Fruit fly (Drosophila melanogaster) whole organism, embryonic: Measurements from ENCODE around the gene kat-60L1.
A peak's percentile ranks its signal among the peaks of the same experiment; 100 is the strongest.

Source experiments
- Aef1 ChIP-seq: fragments of 200-800 bp; sonication (Bioruptor generic); IDR thresholded peaks from 3 replicates; pipeline ENCODE4 v1.3.6; 2022; ENCODE audit warnings: missing biosample characterization, missing genetic modification characterization
- Antp ChIP-seq: fragments of 200-800 bp; sonication (Bioruptor generic); optimal IDR thresholded peaks from 3 replicates; lab custom pipeline; 2016; ENCODE audit warnings: missing biosample characterization, missing genetic modification characterization
- BEAF-32 ChIP-seq: fragments of 200-800 bp; sonication (Bioruptor generic); optimal IDR thresholded peaks from 3 replicates; lab custom pipeline; 2017; ENCODE audit warnings: missing biosample characterization, missing genetic modification characterization, mild to moderate bottlenecking, moderate library complexity, missing genetic modification reagents
- CG10565 ChIP-seq: fragments of 200-800 bp; sonication (Bioruptor generic); optimal IDR thresholded peaks from 3 replicates; lab custom pipeline; 2016; ENCODE audit warnings: missing biosample characterization, mild to moderate bottlenecking, missing genetic modification characterization
- CG11085 ChIP-seq: fragments of 200-800 bp; sonication (Bioruptor generic); IDR thresholded peaks from 2 replicates; pipeline ENCODE4 v1.3.6; 2022; ENCODE audit warnings: missing biosample characterization, missing genetic modification characterization
- CG11560 ChIP-seq: fragments of 200-800 bp; sonication (Bioruptor generic); IDR thresholded peaks from 3 replicates; pipeline ENCODE4 v1.3.6; 2022; ENCODE audit warnings: missing biosample characterization, missing genetic modification characterization
- CG12071 ChIP-seq: fragments of 200-800 bp; sonication (Bioruptor generic); optimal IDR thresholded peaks from 3 replicates; lab custom pipeline; 2018; ENCODE audit warnings: missing biosample characterization, mild to moderate bottlenecking, missing genetic modification characterization
- CG1792 ChIP-seq: fragments of 200-800 bp; sonication (Bioruptor generic); optimal IDR thresholded peaks from 2 replicates; lab custom pipeline; 2016; ENCODE audit warnings: missing biosample characterization, missing genetic modification characterization
- CG18599 ChIP-seq: fragments of 200-800 bp; sonication (Bioruptor generic); optimal IDR thresholded peaks from 3 replicates; lab custom pipeline; 2017; ENCODE audit warnings: missing biosample characterization, missing genetic modification characterization, mild to moderate bottlenecking, moderate library complexity, missing genetic modification reagents
- CG2678 ChIP-seq: fragments of 200-800 bp; sonication (Bioruptor generic); optimal IDR thresholded peaks from 3 replicates; lab custom pipeline; 2019; ENCODE audit warnings: missing biosample characterization, mild to moderate bottlenecking, missing genetic modification characterization, moderate library complexity
- CG2875 ChIP-seq: fragments of 200-800 bp; sonication (Bioruptor generic); optimal IDR thresholded peaks from 2 replicates; lab custom pipeline; 2017; ENCODE audit warnings: missing biosample characterization, mild to moderate bottlenecking, missing genetic modification characterization, missing genetic modification reagents
- CG3281 ChIP-seq: fragments of 200-800 bp; sonication (Bioruptor generic); optimal IDR thresholded peaks from 3 replicates; lab custom pipeline; 2017; ENCODE audit warnings: missing biosample characterization, mild to moderate bottlenecking, missing genetic modification characterization
- CG34224 ChIP-seq: fragments of 200-800 bp; sonication (Bioruptor generic); IDR thresholded peaks from 3 replicates; pipeline ENCODE4 v1.3.6; 2022; ENCODE audit warnings: missing biosample characterization, missing genetic modification characterization; ENCODE audit not compliant: partially characterized antibody
- CG34422 ChIP-seq: fragments of 200-800 bp; sonication (Bioruptor generic); IDR thresholded peaks from 3 replicates; pipeline ENCODE4 v1.3.6; 2022; ENCODE audit warnings: missing biosample characterization, missing genetic modification characterization
- CG3838 ChIP-seq: fragments of 200-800 bp; sonication (Bioruptor generic); optimal IDR thresholded peaks from 3 replicates; lab custom pipeline; 2016; ENCODE audit warnings: missing biosample characterization, missing genetic modification characterization
- CG5245 ChIP-seq: fragments of 200-800 bp; sonication (Bioruptor generic); optimal IDR thresholded peaks from 3 replicates; lab custom pipeline; 2016; ENCODE audit warnings: missing biosample characterization, missing genetic modification characterization
- CG6272 ChIP-seq: fragments of 200-800 bp; sonication (Bioruptor generic); IDR thresholded peaks from 2 replicates; pipeline ENCODE4 v1.3.6; 2022; ENCODE audit warnings: missing biosample characterization, missing genetic modification characterization
- CG6791 ChIP-seq: fragments of 200-800 bp; sonication (Bioruptor generic); IDR thresholded peaks from 3 replicates; pipeline ENCODE4 v1.3.6; 2022; ENCODE audit warnings: missing biosample characterization, missing genetic modification characterization; ENCODE audit not compliant: partially characterized antibody
- CG7556 ChIP-seq: fragments of 200-800 bp; sonication (Bioruptor generic); optimal IDR thresholded peaks from 2 replicates; lab custom pipeline; 2017; ENCODE audit warnings: missing biosample characterization, mild to moderate bottlenecking, missing genetic modification characterization
- CG7839 ChIP-seq: fragments of 200-800 bp; sonication (Bioruptor generic); optimal IDR thresholded peaks from 3 replicates; lab custom pipeline; 2018; ENCODE audit warnings: missing biosample characterization, mild to moderate bottlenecking, missing genetic modification characterization, moderate library complexity
- CG7987 ChIP-seq: fragments of 200-800 bp; sonication (Bioruptor generic); optimal IDR thresholded peaks from 2 replicates; lab custom pipeline; 2018; ENCODE audit warnings: missing biosample characterization, mild to moderate bottlenecking, missing genetic modification characterization, moderate library complexity
- CG8290 ChIP-seq, 3 experiments: fragments of 200-800 bp; sonication (Bioruptor generic); optimal IDR thresholded peaks; 2 replicates each; lab custom pipeline; 2016 to 2019; ENCODE audit warnings: missing biosample characterization in 3 of 3, missing genetic modification characterization in 3 of 3, mild to moderate bottlenecking in 2 of 3, moderate library complexity in 1 of 3
- CG8478 ChIP-seq: fragments of >200 bp; optimal IDR thresholded peaks from 2 replicates; lab custom pipeline; 2018
- CG9727 ChIP-seq: fragments of 200-800 bp; sonication (Bioruptor generic); optimal IDR thresholded peaks from 3 replicates; lab custom pipeline; 2017; ENCODE audit warnings: missing biosample characterization, mild to moderate bottlenecking, missing genetic modification characterization
- CkIIα-i1 ChIP-seq: fragments of 200-800 bp; sonication (Bioruptor generic); IDR thresholded peaks from 2 replicates; pipeline ENCODE4 v1.3.6; 2022; ENCODE audit warnings: missing biosample characterization, missing genetic modification characterization
- CrebB ChIP-seq: fragments of 200-800 bp; sonication (Bioruptor generic); optimal IDR thresholded peaks from 3 replicates; lab custom pipeline; 2018; ENCODE audit warnings: missing biosample characterization, mild to moderate bottlenecking, missing genetic modification characterization
- Fer3 ChIP-seq: fragments of 200-800 bp; sonication (Bioruptor generic); optimal IDR thresholded peaks from 2 replicates; lab custom pipeline; 2018; ENCODE audit warnings: missing biosample characterization, mild to moderate bottlenecking, missing genetic modification characterization, moderate library complexity
- HLH3B ChIP-seq: fragments of 200-800 bp; sonication (Bioruptor generic); IDR thresholded peaks from 2 replicates; pipeline ENCODE4 v1.3.6; 2022; ENCODE audit warnings: missing biosample characterization, missing genetic modification characterization
- Lhr ChIP-seq: fragments of 200-800 bp; sonication (Bioruptor generic); optimal IDR thresholded peaks from 3 replicates; lab custom pipeline; 2017; ENCODE audit warnings: mild to moderate bottlenecking, missing biosample characterization, missing genetic modification reagents, missing genetic modification characterization
- Poxn ChIP-seq: fragments of 200-800 bp; sonication (Bioruptor generic); IDR thresholded peaks from 2 replicates; pipeline ENCODE4 v1.3.6; 2022; ENCODE audit warnings: missing biosample characterization, missing genetic modification characterization
- Xrp1 ChIP-seq: fragments of 200-800 bp; sonication (Bioruptor generic); IDR thresholded peaks from 2 replicates; pipeline ENCODE4 v1.3.6; 2022; ENCODE audit warnings: missing biosample characterization, missing genetic modification characterization
- YL-1 ChIP-seq: fragments of 200-800 bp; sonication (Bioruptor generic); optimal IDR thresholded peaks from 3 replicates; lab custom pipeline; 2017; ENCODE audit warnings: missing biosample characterization, mild to moderate bottlenecking, missing genetic modification characterization
- ash1 ChIP-seq: fragments of 200-800 bp; sonication (Bioruptor generic); optimal IDR thresholded peaks from 2 replicates; lab custom pipeline; 2018; ENCODE audit warnings: missing biosample characterization, mild to moderate bottlenecking, missing genetic modification characterization
- corto ChIP-seq: fragments of 200-800 bp; sonication (Bioruptor generic); optimal IDR thresholded peaks from 2 replicates; lab custom pipeline; 2016; ENCODE audit warnings: missing biosample characterization, mild to moderate bottlenecking, missing genetic modification characterization, moderate library complexity
- dimm ChIP-seq: fragments of 200-800 bp; sonication (Bioruptor generic); IDR thresholded peaks from 2 replicates; pipeline ENCODE4 v1.3.6; 2022; ENCODE audit warnings: missing biosample characterization, missing genetic modification characterization
- dm ChIP-seq: fragments of 200-800 bp; sonication (Bioruptor generic); optimal IDR thresholded peaks from 3 replicates; lab custom pipeline; 2016; ENCODE audit warnings: missing biosample characterization, missing genetic modification characterization
- gcm2 ChIP-seq: fragments of 200-800 bp; sonication (Bioruptor generic); optimal IDR thresholded peaks from 2 replicates; lab custom pipeline; 2016; ENCODE audit warnings: missing biosample characterization, missing genetic modification characterization
- oc ChIP-seq: fragments of 200-800 bp; sonication (Bioruptor generic); optimal IDR thresholded peaks from 2 replicates; lab custom pipeline; 2018; ENCODE audit warnings: missing biosample characterization, mild to moderate bottlenecking, missing genetic modification characterization, moderate library complexity
- pb ChIP-seq: fragments of 200-800 bp; sonication (Bioruptor generic); optimal IDR thresholded peaks from 3 replicates; lab custom pipeline; 2016; ENCODE audit warnings: missing biosample characterization, missing genetic modification characterization
- pros ChIP-seq: fragments of 200-800 bp; sonication (Bioruptor generic); optimal IDR thresholded peaks from 3 replicates; lab custom pipeline; 2019; ENCODE audit warnings: missing biosample characterization, mild to moderate bottlenecking, missing genetic modification characterization, moderate library complexity
- seq ChIP-seq: fragments of 200-800 bp; sonication (Bioruptor generic); IDR thresholded peaks from 2 replicates; pipeline ENCODE4 v1.3.6; 2022; ENCODE audit warnings: missing biosample characterization, missing genetic modification characterization
- sim ChIP-seq: fragments of 200-800 bp; sonication (Bioruptor generic); IDR thresholded peaks from 2 replicates; pipeline ENCODE4 v1.3.6; 2022; ENCODE audit warnings: missing biosample characterization, missing genetic modification characterization
- sima ChIP-seq: fragments of 200-800 bp; sonication (Bioruptor generic); optimal IDR thresholded peaks from 2 replicates; lab custom pipeline; 2016; ENCODE audit warnings: missing biosample characterization, missing genetic modification characterization
- slbo ChIP-seq: fragments of 200-800 bp; sonication (Bioruptor generic); IDR thresholded peaks from 2 replicates; pipeline ENCODE4 v1.3.6; 2022; ENCODE audit warnings: missing biosample characterization, missing genetic modification characterization
- sqz ChIP-seq: fragments of 200-800 bp; sonication (Bioruptor generic); optimal IDR thresholded peaks from 3 replicates; lab custom pipeline; 2018; ENCODE audit warnings: missing biosample characterization, mild to moderate bottlenecking, missing genetic modification characterization
- tx ChIP-seq: fragments of 200-800 bp; sonication (Bioruptor generic); optimal IDR thresholded peaks from 2 replicates; lab custom pipeline; 2016; ENCODE audit warnings: missing biosample characterization, missing genetic modification characterization
- zen ChIP-seq: fragments of 200-800 bp; sonication (Bioruptor generic); optimal IDR thresholded peaks from 3 replicates; lab custom pipeline; 2018; ENCODE audit warnings: missing biosample characterization, mild to moderate bottlenecking, missing genetic modification characterization, moderate library complexity
- zf30C ChIP-seq: fragments of 200-800 bp; sonication (Bioruptor generic); optimal IDR thresholded peaks from 3 replicates; lab custom pipeline; 2018; ENCODE audit warnings: missing biosample characterization, mild to moderate bottlenecking, missing genetic modification characterization

Gene kat-60L1

DNA sequence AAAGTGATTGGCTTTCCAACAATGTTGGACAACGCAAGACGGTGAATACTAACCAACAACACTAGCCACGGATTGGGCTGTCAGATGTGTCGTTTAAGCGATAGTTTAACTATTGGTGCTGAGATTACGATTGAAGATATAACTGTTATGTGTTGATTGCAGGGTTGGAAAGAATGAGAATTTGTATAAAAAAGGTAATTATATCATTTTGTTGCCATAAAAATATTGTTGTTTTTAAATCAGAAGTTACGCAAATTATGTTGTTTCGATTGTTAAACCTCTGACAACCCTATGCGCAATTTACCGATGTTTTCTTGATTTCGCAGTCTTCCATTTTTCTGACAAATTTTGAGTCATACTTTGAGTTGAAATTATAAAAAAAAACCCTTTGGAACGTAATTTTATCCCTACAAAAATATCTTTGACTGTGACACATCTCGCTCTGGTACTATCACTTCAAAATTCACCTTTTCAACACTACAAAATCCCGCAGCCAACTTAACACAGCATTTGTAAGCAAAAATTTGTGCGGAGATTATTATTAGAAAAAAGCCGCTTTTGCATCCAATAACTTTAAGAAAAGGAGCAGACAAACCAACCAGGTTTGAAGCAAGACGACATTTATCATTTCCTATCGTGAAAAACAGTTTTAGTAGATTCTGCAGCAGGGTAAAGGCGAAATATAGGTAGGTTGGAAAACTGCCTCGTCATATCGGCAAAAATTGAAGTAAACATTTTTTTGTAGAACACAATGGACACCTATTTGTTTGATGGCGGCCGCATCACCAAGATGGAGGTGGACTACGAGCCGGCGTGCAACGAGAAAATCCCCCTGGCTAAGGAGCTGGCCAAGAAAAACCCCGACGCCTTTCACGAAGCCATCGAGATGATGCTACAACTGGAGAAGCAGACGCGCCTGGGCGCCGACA lies 7.7 kb downstream of the kat-60L1 start, which contains the start of the genes Hat1 and Rpn5 (continued):
- TF ChIP-seq CkIIα-i1 (GFP tag; lab: Robert Waterston, UW) (no peak), CG18599 (peak; percentile 82), CG8290 (GFP tag; optimal IDR thresholded peaks at IDR 0.05; lab: Kevin White, UChicago) (peak; percentile 87), CG8290 (tag; optimal IDR thresholded peaks at IDR 0.05; lab: Kevin White, UChicago) (peak; percentile 79 to 85), CG11560 (tag; lab: Robert Waterston, UW) (peak; percentile 53; the same call in 1 of the 3 replicates), ash1 (GFP tag; lab: Kevin White, UChicago) (no peak), CG10565 (GFP tag; lab: Kevin White, UChicago) (peak; percentile 17), BEAF-32 (GFP tag; lab: Kevin White, UChicago) (peak; percentile 90), corto (GFP tag; lab: Kevin White, UChicago) (peak; percentile 71), CG7987 (GFP tag; lab: Kevin White, UChicago) (peak; percentile 8), gcm2 (peak; percentile 55), CG3281 (GFP tag; lab: Kevin White, UChicago) (peak; percentile 80), zf30C (GFP tag; lab: Kevin White, UChicago) (no peak), CG5245 (GFP tag; lab: Kevin White, UChicago) (peak; percentile 82), CG7839 (tag; lab: Kevin White, UChicago) (peak; percentile 69), CG34224 (peak; percentile 76), sim (no peak), Aef1 (GFP tag; lab: Robert Waterston, UW) (peak; percentile 76), CG7556 (peak; percentile 85), CG11085 (peak; percentile 46; the same call in 1 of the 2 replicates), seq (peak; percentile 44; the same call in 1 of the 2 replicates), CG2875 (GFP tag; lab: Kevin White, UChicago) (peak; percentile 35), CG8478 (no peak), CG12071 (GFP tag; lab: Kevin White, UChicago) (no peak), tx (GFP tag; lab: Kevin White, UChicago) (peak; percentile 93), CG3838 (GFP tag; lab: Kevin White, UChicago) (peak; percentile 59), zen (tag; lab: Kevin White, UChicago) (peak; percentile 83), Lhr (GFP tag; lab: Kevin White, UChicago) (peak; percentile 72), Poxn (GFP tag; lab: Robert Waterston, UW) (0 out of 2 replicates have a peak, but pooled peaks have one; percentile 31), slbo (GFP tag; lab: Robert Waterston, UW) (peak; percentile 78), CG9727 (GFP tag; lab: Kevin White, UChicago) (peak; percentile 87), pros (GFP tag; lab: Kevin White, UChicago) (no peak), Xrp1 (peak; percentile 70; the same call in 1 of the 2 replicates), CG34422 (peak; percentile 36; the same call in 2 of the 3 replicates), CG6272 (GFP tag; lab: Robert Waterston, UW) (peak; percentile 49), sqz (GFP tag; lab: Kevin White, UChicago) (no peak), HLH3B (peak; percentile 6; the same call in 1 of the 2 replicates), oc (tag; lab: Kevin White, UChicago) (peak; percentile 0), dm (GFP tag; lab: Kevin White, UChicago) (peak; percentile 82), Antp (peak; percentile 91), CG1792 (GFP tag; lab: Kevin White, UChicago) (peak; percentile 75), CG2678 (tag; lab: Kevin White, UChicago) (peak; percentile 80), CG6791 (peak; percentile 64; the same call in 1 of the 3 replicates), pb (GFP tag; lab: Kevin White, UChicago) (peak; percentile 78), CrebB (tag; lab: Kevin White, UChicago) (peak; percentile 1), YL-1 (GFP tag; lab: Kevin White, UChicago) (peak; percentile 63), sima (GFP tag; lab: Kevin White, UChicago) (peak; percentile 71), Fer3 (peak; percentile 56), dimm (GFP tag; lab: Robert Waterston, UW) (no peak)
